Worm (Caenorhabditis elegans): ENCODE results near the gene srbc-42.

- no peak for TF ChIP-seq ztf-29 (GFP tag; IDR thresholded peaks at IDR 0.05)
- TF ChIP-seq flt-1 (GFP tag; IDR thresholded peaks at IDR 0.05) = no peak
- no peak for TF ChIP-seq tab-1 (GFP tag; IDR thresholded peaks at IDR 0.05)
Observed at ce11 chrV:2228781-2229180, 37.8 kb upstream of the srbc-42 start, which contains the start of gene nhr-126.
